Fruit fly (Drosophila melanogaster): ENCODE results near the gene CG31808.

CG31808 gene

DNA sequence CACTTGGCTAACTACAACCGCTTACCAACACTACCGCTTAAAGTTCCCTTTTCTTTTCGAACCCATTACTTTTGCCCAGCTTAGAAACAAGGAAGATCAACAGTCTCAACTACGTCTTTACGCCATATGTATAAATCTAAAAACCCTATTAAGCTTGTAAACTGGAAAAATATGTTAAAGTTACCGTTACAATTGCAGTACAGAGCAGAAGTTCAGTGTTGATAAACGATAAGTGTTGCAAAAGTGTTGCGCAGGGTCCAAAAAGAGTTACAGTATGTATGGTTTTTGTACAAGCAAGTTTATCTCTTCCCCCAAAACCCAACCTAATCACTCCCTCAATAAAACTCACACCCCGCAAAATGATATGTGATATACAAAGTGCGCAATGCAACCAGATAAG, 31.1 kb upstream of the CG31808 start:
- TF ChIP-seq CG14655 (GFP tag; optimal IDR thresholded peaks at IDR 0.05) (no peak), CG34367 (tag; optimal IDR thresholded peaks at IDR 0.05) (no peak), CG4496 (GFP tag; IDR thresholded peaks at IDR 0.05) (no peak), CG12605 (GFP tag; IDR thresholded peaks at IDR 0.05) (no peak), CG15710 (tag; optimal IDR thresholded peaks at IDR 0.05) (no peak), CG8159 (tag; optimal IDR thresholded peaks at IDR 0.05) (no peak), D1 (tag; optimal IDR thresholded peaks at IDR 0.05) (no peak), CG32121 (GFP tag; IDR thresholded peaks at IDR 0.05) (no peak), gl (tag; optimal IDR thresholded peaks at IDR 0.05) (no peak), Snoo (tag; optimal IDR thresholded peaks at IDR 0.05) (no peak)

- TF ChIP-seq CG17806 (tag; optimal IDR thresholded peaks at IDR 0.05) (no peak), CG9948 (tag; optimal IDR thresholded peaks at IDR 0.05) (no peak)
Measured at dm6 chr2L:16743055-16743805, 27.2 kb upstream of the CG31808 start, which contains the start of the genes LSm7 and BuGZ. TSS of gene LSm7 (minus strand) at chr2L:16743100. TSS of gene BuGZ (plus strand) at chr2L:16743405.

- TF ChIP-seq CG9948 (tag; optimal IDR thresholded peaks at IDR 0.05): no peak
- TF ChIP-seq CG15710 (tag; optimal IDR thresholded peaks at IDR 0.05): no peak
- no peak for TF ChIP-seq CG4496 (GFP tag; IDR thresholded peaks at IDR 0.05)
- no peak; the same call in 1 of the 2 replicates for TF ChIP-seq Ets98B (GFP tag; IDR thresholded peaks at IDR 0.05)
- no peak for TF ChIP-seq rn (GFP tag; IDR thresholded peaks at IDR 0.05)
- no peak for TF ChIP-seq CG17806 (tag; optimal IDR thresholded peaks at IDR 0.05)
- TF ChIP-seq CG32121 (GFP tag; IDR thresholded peaks at IDR 0.05): no peak
- TF ChIP-seq Pif1A (GFP tag; optimal IDR thresholded peaks at IDR 0.05): no peak
- TF ChIP-seq CG34367 (tag; optimal IDR thresholded peaks at IDR 0.05): no peak
- TF ChIP-seq CG10348 (GFP tag; IDR thresholded peaks at IDR 0.05): no peak
- TF ChIP-seq CG12605 (GFP tag; IDR thresholded peaks at IDR 0.05): no peak
- TF ChIP-seq CG14655 (GFP tag; optimal IDR thresholded peaks at IDR 0.05): no peak
- TF ChIP-seq CG8301 (tag; optimal IDR thresholded peaks at IDR 0.05): no peak
- no peak for TF ChIP-seq fd96Ca (GFP tag; IDR thresholded peaks at IDR 0.05)
- no peak for TF ChIP-seq gl (tag; optimal IDR thresholded peaks at IDR 0.05)
- no peak for TF ChIP-seq CG8159 (tag; optimal IDR thresholded peaks at IDR 0.05)
- TF ChIP-seq D1 (tag; optimal IDR thresholded peaks at IDR 0.05): no peak
- no peak for TF ChIP-seq EcR (GFP tag; optimal IDR thresholded peaks at IDR 0.05)
- TF ChIP-seq Pif1B (GFP tag; optimal IDR thresholded peaks at IDR 0.05): no peak
Measured at dm6 chr2L:16738206-16738900, 22.4 kb upstream of the CG31808 start, which contains the start of the genes glu and ChLD3. TSS of gene glu (minus strand) at chr2L:16738388. TSS of gene ChLD3 (plus strand) at chr2L:16738850.

- no peak for TF ChIP-seq CG32121 (GFP tag; IDR thresholded peaks at IDR 0.05)
- no peak for TF ChIP-seq CG15710 (tag; optimal IDR thresholded peaks at IDR 0.05)
- no peak for TF ChIP-seq CG14655 (GFP tag; optimal IDR thresholded peaks at IDR 0.05)
- no peak for TF ChIP-seq CG10348 (GFP tag; IDR thresholded peaks at IDR 0.05)
- no peak for TF ChIP-seq CG17806 (tag; optimal IDR thresholded peaks at IDR 0.05)
- no peak for TF ChIP-seq Snoo (tag; optimal IDR thresholded peaks at IDR 0.05)
- no peak for TF ChIP-seq Pif1A (GFP tag; optimal IDR thresholded peaks at IDR 0.05)
- no peak for TF ChIP-seq CG12605 (GFP tag; IDR thresholded peaks at IDR 0.05)
- TF ChIP-seq Pif1B (GFP tag; optimal IDR thresholded peaks at IDR 0.05): no peak
- TF ChIP-seq rn (GFP tag; IDR thresholded peaks at IDR 0.05): no peak
- TF ChIP-seq CG13204 (GFP tag; optimal IDR thresholded peaks at IDR 0.05): no peak
- no peak for TF ChIP-seq D1 (tag; optimal IDR thresholded peaks at IDR 0.05)
- no peak for TF ChIP-seq CG8301 (tag; optimal IDR thresholded peaks at IDR 0.05)
- no peak for TF ChIP-seq CG4496 (GFP tag; IDR thresholded peaks at IDR 0.05)
- no peak for TF ChIP-seq CG9948 (tag; optimal IDR thresholded peaks at IDR 0.05)
Measured at dm6 chr2L:16732338-16732892, 16.4 kb upstream of the CG31808 start, which contains the start of gene Nubp1. TSS of gene Nubp1 (plus strand) at chr2L:16732550.

DNA sequence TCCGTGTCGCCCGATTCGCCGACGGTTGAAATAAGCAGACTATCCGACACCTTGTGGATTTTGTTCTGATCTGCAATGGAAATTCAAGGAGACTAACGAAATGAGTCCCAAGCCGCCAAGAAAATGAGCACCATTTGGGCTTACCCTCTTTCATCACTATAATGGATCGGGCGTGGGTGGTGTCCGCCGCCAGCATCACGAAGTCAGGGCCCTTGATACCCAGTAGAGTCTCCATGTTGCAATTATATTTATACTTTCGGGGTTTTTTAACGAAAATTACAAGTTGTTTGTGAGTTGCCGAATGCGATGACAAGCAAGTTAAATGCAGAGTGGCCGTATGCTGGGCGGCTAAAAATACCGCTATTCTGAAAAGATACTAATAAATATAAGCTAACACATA, 15.8 kb upstream of the CG31808 start, which contains the start of gene Prosbeta4:
TSS of gene Prosbeta4 (minus strand) at position 335 of the 400 bp plus-strand sequence.
- TF ChIP-seq CG10348 (GFP tag; IDR thresholded peaks at IDR 0.05) (no peak), Pif1B (GFP tag; optimal IDR thresholded peaks at IDR 0.05) (no peak), rn (GFP tag; IDR thresholded peaks at IDR 0.05) (no peak), CG8301 (tag; optimal IDR thresholded peaks at IDR 0.05) (no peak), CG13204 (GFP tag; optimal IDR thresholded peaks at IDR 0.05) (no peak), CG17806 (tag; optimal IDR thresholded peaks at IDR 0.05) (no peak), CG9948 (tag; optimal IDR thresholded peaks at IDR 0.05) (no peak), EcR (GFP tag; optimal IDR thresholded peaks at IDR 0.05) (no peak), Pif1A (GFP tag; optimal IDR thresholded peaks at IDR 0.05) (no peak), CG12605 (GFP tag; IDR thresholded peaks at IDR 0.05) (no peak), CG34367 (tag; optimal IDR thresholded peaks at IDR 0.05) (no peak), gl (tag; optimal IDR thresholded peaks at IDR 0.05) (no peak), CG8159 (tag; optimal IDR thresholded peaks at IDR 0.05) (no peak), CG4496 (GFP tag; IDR thresholded peaks at IDR 0.05) (no peak), CG15710 (tag; optimal IDR thresholded peaks at IDR 0.05) (no peak), CG14655 (GFP tag; optimal IDR thresholded peaks at IDR 0.05) (no peak)
